Worm (Caenorhabditis elegans) whole organism, L4/young adult: ENCODE results near the gene Y17G9B.11.

ENCODE experiments used
- W03F9.2 ChIP-seq: fragments of 150-350 bp; optimal IDR thresholded peaks from 2 replicates; lab custom pipeline; 2014; ENCODE audit warnings: missing biosample characterization, missing genetic modification characterization
- dao-5 ChIP-seq: sonication (generic microtip); optimal IDR thresholded peaks from 2 replicates; lab custom pipeline; 2016; ENCODE audit warnings: missing genotype, missing genetic modification characterization, moderate library complexity, missing compliant biosample characterization
- him-1 ChIP-seq: sonication (generic microtip); optimal IDR thresholded peaks from 2 replicates; lab custom pipeline; 2016; ENCODE audit warnings: missing genotype, missing genetic modification reagents, missing genetic modification characterization, missing compliant biosample characterization

Y17G9B.11 gene

DNA sequence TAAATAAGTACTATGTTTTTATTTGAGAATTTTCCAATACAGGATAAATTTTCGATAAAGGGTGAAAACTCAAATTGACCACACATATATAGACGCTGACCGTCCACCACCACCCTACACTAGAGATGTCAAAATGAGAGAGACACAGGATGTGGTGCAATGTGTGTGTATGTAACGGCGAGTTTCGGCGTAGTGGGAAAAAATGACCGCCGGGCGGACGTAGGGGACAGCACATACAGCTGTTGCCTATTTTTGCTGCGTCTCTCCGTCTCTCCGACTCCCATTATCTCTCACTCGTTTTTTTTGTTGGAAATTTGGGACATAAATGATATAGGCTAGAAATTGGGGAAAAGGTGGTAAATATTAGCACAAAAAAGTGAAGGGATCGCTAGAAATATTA, 24.7 kb downstream of the Y17G9B.11 start:
- TF ChIP-seq W03F9.2 (tag; lab: Kevin White, UChicago) (no peak), him-1 (tag; lab: Kevin White, UChicago) (no peak), dao-5 (tag; lab: Kevin White, UChicago) (no peak)

- no peak for TF ChIP-seq dao-5 (tag; lab: Kevin White, UChicago)
- no peak for TF ChIP-seq W03F9.2 (tag; lab: Kevin White, UChicago)
- no peak for TF ChIP-seq him-1 (tag; lab: Kevin White, UChicago)
Observed at ce11 chrIV:4788332-4788731, 31.9 kb downstream of the Y17G9B.11 start, which contains the start of gene nhr-104. nhr-104 (minus strand) TSS chrIV:4788692.

DNA sequence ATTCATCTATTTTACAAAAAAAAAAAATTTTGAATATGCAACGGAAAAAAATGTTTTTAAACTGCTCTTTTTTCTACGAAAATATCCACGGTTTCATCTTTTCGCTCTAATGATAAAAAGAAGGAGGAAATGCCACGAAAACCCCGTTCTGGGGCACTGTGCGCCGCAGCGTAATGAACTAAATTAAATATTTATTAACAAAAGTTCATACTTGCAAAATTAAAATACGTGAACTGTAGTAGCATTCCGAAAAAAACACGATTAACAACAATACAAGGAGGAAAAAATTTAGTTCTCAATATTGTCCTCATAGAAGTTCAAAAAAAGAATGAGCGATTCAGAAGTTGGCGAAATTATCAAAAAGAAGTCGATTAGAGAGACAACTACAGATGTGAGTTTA, 33.0 kb downstream of the Y17G9B.11 start, which contains the start of gene R11E3.1:
R11E3.1 (plus strand) TSS at position 301 of the 400 bp plus-strand sequence.
- TF ChIP-seq dao-5 (tag; lab: Kevin White, UChicago) = no peak
- TF ChIP-seq him-1 (tag; lab: Kevin White, UChicago) = no peak
- no peak for TF ChIP-seq W03F9.2 (tag; lab: Kevin White, UChicago)

DNA sequence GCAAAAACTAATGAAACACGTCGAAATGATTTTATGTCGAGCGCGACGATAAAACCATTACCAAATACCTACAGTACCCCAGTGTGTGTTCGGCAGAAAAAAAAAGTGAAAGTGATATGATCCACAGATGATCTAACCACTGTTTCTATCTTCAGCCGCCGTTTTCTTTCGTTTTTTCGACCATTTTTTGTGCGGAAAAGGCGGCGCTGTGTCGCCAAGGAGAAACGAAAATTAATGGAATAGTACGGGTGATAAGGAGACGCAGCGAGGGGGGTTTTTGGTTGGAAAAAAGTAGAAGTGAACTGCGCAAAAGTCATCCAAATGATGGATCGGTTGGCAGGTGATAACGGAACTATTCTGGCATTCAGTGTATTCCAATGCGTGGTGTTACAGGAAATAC, 38.7 kb downstream of the Y17G9B.11 start:
- no peak for TF ChIP-seq W03F9.2 (tag; lab: Kevin White, UChicago)
- TF ChIP-seq him-1 (tag; lab: Kevin White, UChicago) = no peak
- TF ChIP-seq dao-5 (tag; lab: Kevin White, UChicago) = no peak

DNA sequence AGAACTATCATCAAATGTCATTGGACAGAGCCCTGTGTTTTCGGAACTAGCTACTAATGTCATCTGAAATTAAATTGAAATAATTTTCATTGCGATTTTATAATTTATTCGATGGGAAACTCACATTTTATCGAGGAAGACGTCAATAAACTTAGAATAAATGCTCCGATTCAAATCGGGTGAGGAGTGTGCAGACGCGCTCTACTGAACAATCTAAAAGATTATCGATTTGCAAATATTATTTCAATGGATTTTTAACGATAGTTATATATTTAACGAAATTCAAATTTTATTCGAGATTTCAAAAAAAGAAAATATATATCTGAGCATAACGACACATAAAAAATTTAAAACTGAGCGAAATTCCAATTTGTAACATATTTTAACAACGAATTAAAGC, 42.7 kb downstream of the Y17G9B.11 start, which contains the start of gene eor-1:
eor-1 (minus strand) TSS at position 65 of the 400 bp plus-strand sequence.
- TF ChIP-seq W03F9.2 (tag; lab: Kevin White, UChicago) (peak; percentile 9), dao-5 (tag; lab: Kevin White, UChicago) (no peak)

DNA sequence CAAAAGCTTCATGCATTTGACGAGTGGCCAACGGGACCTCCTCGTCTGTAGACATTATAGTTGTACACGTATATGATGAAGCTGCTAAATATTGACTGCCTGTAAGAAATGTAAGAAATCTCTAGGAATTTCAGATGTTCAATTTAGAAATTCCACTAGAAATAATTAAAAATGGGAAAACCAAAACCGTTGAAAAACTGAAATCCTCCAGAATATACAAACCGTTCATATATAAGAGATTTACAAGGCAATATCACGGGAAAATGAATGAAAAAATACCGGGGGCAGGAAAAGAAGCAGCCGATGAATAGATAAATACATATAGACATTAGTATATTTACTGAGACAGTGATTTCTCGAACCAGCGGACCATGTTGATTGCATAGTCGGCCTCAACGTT, 46.1 kb downstream of the Y17G9B.11 start, which contains the start of gene dpf-7:
dpf-7 (minus strand) TSS at position 101 of the 400 bp plus-strand sequence.
- TF ChIP-seq dao-5 (tag; lab: Kevin White, UChicago) (no peak), him-1 (tag; lab: Kevin White, UChicago) (no peak), W03F9.2 (tag; lab: Kevin White, UChicago) (no peak)

ce11 chrIV:4806486-4806885, 50.1 kb downstream of the Y17G9B.11 start, which contains the start of gene dpf-5:
dpf-5 (minus strand) TSS chrIV:4806586.
- no peak for TF ChIP-seq dao-5 (tag; lab: Kevin White, UChicago)
- no peak for TF ChIP-seq him-1 (tag; lab: Kevin White, UChicago)
- no peak for TF ChIP-seq W03F9.2 (tag; lab: Kevin White, UChicago)
